Worm (Caenorhabditis elegans) whole organism, L4 larva: ENCODE results near the gene lin-15A.

Experiments used
- ama-1 ChIP-seq: fragments of 150-350 bp; optimal IDR thresholded peaks from 2 replicates; lab custom pipeline; 2014; ENCODE audit warnings: inconsistent platforms, mixed read lengths
- fkh-10 ChIP-seq: fragments of 150-350 bp; optimal IDR thresholded peaks from 2 replicates; lab custom pipeline; 2014; ENCODE audit warnings: missing biosample characterization, missing genetic modification reagents, missing genetic modification characterization
- hlh-11 ChIP-seq: fragments of 200-800 bp; sonication (Bioruptor generic); optimal IDR thresholded peaks from 2 replicates; lab custom pipeline; 2018; ENCODE audit warnings: mild to moderate bottlenecking, missing genetic modification characterization, missing compliant biosample characterization
- jun-1 ChIP-seq: fragments of 150-350 bp; optimal IDR thresholded peaks from 2 replicates; lab custom pipeline; 2014; ENCODE audit warnings: missing biosample characterization, missing genetic modification reagents, missing genetic modification characterization
- lin-13 ChIP-seq: fragments of 150-350 bp; optimal IDR thresholded peaks from 2 replicates; lab custom pipeline; 2014; ENCODE audit warnings: missing biosample characterization, missing genetic modification reagents, missing genetic modification characterization
- nhr-11 ChIP-seq: fragments of 150-350 bp; optimal IDR thresholded peaks from 2 replicates; lab custom pipeline; 2014; ENCODE audit warnings: missing biosample characterization, missing genetic modification characterization
- unc-62 ChIP-seq, 3 experiments: fragments of 150-350 bp in 1 of 3; sonication (generic microtip); optimal IDR thresholded peaks in 2 of 3; peaks in 1 of 3; 1 replicate in 1 of 3; 2 replicates in 2 of 3; lab custom pipeline; 2014 to 2017; ENCODE audit warnings: missing biosample characterization in 3 of 3, missing genetic modification characterization in 3 of 3, missing genetic modification reagents in 3 of 3, missing genotype in 1 of 3
- ztf-11 ChIP-seq: fragments of 150-350 bp; optimal IDR thresholded peaks from 2 replicates; lab custom pipeline; 2014; ENCODE audit warnings: missing biosample characterization, missing genetic modification characterization

- TF ChIP-seq ama-1 (no peak), jun-1 (tag; lab: Kevin White, UChicago) (no peak), hlh-11 (tag; lab: Kevin White, UChicago) (peak; percentile 20), ztf-11 (no peak), unc-62 (GFP tag; optimal IDR thresholded peaks at IDR 0.05 in 1 of 2; lab: Kevin White, UChicago) (peak in 1 of 2 experiments; percentile 55), unc-62 (tag; optimal IDR thresholded peaks at IDR 0.05; lab: Kevin White, UChicago) (no peak), nhr-11 (tag; lab: Kevin White, UChicago) (no peak), fkh-10 (GFP tag; lab: Kevin White, UChicago) (no peak), lin-13 (no peak)
Measured at ce11 chrX:15771411-15771810, 39.6 kb downstream of the lin-15A start, which contains the start of gene Y7A5A.1.
